Worm (Caenorhabditis elegans) whole organism, dauer: ENCODE data around the gene C09F9.1.

ENCODE experiments used
- unc-62 ChIP-seq: sonication (generic microtip); optimal IDR thresholded peaks from 2 replicates; lab custom pipeline; 2017; ENCODE audit warnings: missing biosample characterization, missing genetic modification reagents, missing genetic modification characterization

C09F9.1 gene

ce11 chrII:14698057-14698456 lies at the start of gene C09F9.1:
Gene C09F9.1, plus strand, starts transcription at chrII:14698357.
- TF ChIP-seq unc-62 (GFP tag; lab: Kevin White, UChicago): no peak

DNA sequence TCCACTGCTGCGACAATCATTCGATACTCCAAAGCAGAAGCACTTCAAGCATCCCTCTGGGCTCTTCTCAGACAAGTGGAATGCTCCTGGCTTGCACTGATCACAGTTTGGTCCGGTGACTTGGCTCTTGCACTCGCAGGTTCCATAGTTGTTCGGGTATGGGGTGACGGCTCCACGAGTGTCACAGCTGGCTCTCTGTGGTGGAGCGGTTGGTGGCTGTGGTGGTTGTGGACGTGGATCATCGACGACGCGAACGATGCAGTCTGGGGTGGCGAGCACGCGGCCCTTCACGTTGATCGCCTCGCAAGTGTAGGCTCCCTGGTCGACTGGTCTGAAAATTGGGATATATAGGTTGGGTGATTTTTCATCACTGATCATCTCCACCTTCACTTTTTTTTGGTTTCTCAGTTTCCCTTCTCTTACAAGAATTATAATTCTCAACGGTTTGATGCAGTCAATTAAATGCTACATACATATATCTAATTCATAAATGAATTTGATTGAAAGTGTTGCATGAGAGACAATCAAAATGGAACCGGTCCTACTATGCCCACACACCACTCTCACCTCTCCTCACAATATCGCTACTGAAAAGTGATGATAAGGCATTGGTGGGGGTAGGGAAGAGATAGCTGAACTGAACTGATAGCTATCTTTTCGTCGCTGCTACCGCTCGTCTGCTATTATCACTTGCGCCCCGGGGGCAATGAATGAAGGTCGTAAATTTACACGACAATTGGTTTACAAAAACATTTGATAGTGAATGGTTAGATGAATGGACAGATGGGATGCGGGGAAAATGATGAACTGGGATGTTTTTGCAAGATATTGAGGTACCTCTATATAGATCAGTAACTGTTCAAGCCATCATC lies 33.3 kb upstream of the C09F9.1 start:
- TF ChIP-seq unc-62 (GFP tag; lab: Kevin White, UChicago): no peak

ce11 chrII:14666274-14666673 lies 31.9 kb upstream of the C09F9.1 start:
- no peak for TF ChIP-seq unc-62 (GFP tag; lab: Kevin White, UChicago)

DNA sequence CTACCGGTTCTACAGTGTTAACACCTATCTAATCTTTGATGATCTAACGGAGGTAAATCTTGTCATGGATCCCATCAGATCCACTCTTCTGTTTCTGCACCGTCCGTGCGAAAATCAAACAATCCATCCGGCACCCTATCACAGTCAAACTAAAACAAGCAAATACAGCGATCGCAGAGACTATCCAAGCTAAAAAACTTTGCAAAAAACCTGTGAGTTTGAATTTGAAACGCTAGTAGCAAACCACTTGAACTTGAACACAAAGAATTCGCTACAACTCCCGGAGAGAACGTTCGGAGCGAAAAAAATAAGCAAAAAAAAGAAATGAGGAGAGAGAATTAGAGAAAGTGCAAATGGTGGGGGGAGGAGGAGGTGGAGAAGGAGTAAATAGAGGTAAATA lies 29.5 kb upstream of the C09F9.1 start:
- TF ChIP-seq unc-62 (GFP tag; lab: Kevin White, UChicago): no peak

- TF ChIP-seq unc-62 (GFP tag; lab: Kevin White, UChicago): no peak
Observed at ce11 chrII:14670175-14670574, 28.0 kb upstream of the C09F9.1 start.

- no peak for TF ChIP-seq unc-62 (GFP tag; lab: Kevin White, UChicago)
Observed at ce11 chrII:14672095-14672494, 26.1 kb upstream of the C09F9.1 start.

- TF ChIP-seq unc-62 (GFP tag; lab: Kevin White, UChicago): no peak
Observed at ce11 chrII:14673636-14674035, 24.5 kb upstream of the C09F9.1 start.

DNA sequence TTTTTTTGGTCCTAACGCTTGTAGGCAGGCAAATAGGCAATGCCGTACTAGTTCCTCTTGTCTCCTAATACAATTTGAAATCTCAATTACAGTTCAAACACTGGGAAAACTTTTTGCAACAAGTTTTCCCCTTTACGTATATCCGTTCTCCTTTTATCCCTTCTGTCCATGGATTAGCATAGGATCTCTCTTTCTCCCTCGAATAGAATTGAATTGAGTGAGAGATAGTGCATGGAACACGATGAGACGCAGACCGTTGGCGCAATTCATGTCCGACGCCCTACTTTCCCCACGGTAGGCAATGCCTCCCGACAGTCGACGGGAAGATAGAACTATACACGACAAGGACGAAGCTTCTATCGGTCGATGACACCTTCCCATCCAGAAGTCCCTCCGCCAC lies 20.0 kb upstream of the C09F9.1 start, which contains the start of gene hhat-1:
Gene hhat-1, plus strand, starts transcription at position 301 of the 400 bp plus-strand sequence.
- TF ChIP-seq unc-62 (GFP tag; lab: Kevin White, UChicago): no peak

ce11 chrII:14683646-14684045 lies 14.5 kb upstream of the C09F9.1 start:
- TF ChIP-seq unc-62 (GFP tag; lab: Kevin White, UChicago): no peak

ce11 chrII:14684377-14684776 lies 13.8 kb upstream of the C09F9.1 start, which contains the start of gene unc-52:
Gene unc-52, minus strand, starts transcription at chrII:14684456.
- TF ChIP-seq unc-62 (GFP tag; lab: Kevin White, UChicago): no peak

DNA sequence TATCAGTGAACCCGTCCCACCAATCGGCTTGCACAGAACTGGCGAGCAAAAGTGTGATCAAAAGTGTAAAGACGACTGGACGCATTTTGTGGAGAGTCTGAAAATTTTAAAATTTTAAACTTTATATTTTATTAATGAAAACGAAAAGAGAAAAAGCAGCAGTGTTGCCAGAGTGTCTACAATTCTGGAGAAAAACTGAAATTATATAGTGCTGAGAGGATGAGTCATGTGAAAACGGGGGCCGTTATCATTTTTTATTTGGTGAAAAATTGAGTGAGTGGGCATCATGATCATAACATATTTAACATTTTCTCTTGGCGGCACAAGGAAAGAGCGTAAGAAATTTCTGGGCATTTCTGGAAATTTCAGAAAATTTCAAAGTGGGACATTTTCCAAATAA lies 3.0 kb upstream of the C09F9.1 start, which contains the start of gene K02B7.3:
Gene K02B7.3, minus strand, starts transcription at position 101 of the 400 bp plus-strand sequence.
- TF ChIP-seq unc-62 (GFP tag; lab: Kevin White, UChicago): no peak

- TF ChIP-seq unc-62 (GFP tag; lab: Kevin White, UChicago): no peak
Observed at ce11 chrII:14700096-14700495, 1.9 kb downstream of the C09F9.1 start.

DNA sequence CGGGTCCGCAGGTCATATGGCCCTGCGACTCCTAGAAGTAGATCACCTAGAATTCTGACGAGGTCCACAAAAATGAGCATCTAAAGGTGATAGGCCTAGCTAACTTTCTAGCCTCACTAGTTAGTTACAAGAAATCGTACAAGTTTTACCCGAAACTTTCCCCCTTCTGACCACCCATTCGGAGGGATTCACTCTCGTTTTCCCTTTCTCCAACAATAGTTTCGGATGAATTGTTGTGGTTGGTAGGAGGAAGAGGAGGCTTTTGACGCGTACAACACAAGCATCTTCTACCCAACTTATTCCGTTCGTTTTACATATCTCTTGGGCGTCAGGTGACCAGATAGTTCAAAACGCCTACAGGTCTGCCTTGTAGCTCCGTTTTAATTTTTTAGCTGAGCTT lies 3.4 kb downstream of the C09F9.1 start:
- TF ChIP-seq unc-62 (GFP tag; lab: Kevin White, UChicago): no peak

DNA sequence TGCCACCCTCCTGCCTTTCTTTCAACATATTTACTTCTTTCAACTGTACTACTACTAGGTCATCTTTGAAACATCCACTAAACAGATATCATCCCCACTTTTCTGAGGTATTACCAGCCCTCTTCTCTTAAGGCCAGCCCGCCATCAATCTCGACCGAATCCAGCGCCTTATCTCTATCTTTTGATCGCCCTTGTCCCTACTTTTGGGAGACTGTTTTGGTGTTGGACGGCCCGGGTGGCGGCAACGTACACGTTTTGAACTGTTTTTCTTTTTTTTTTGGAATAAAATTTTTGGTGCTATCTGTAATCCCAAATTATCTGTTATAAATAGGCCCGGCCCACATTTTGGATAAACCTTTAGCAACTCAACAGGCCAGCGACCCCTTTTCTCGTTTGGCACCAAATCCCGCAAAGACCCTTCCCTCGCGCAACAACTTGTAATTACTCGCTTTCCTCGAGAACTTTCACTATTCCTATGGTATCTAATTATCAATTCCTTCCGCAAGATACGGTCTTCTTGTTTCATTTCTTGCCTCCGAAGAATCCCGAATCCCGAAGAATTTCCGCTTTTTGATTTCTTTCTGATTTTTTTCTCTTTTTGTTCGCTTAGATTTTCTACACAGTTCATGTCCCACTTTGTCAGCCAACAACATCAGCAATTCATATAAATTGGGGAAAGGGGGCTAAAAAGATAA lies 5.2 kb downstream of the C09F9.1 start:
- no peak for TF ChIP-seq unc-62 (GFP tag; lab: Kevin White, UChicago)

ce11 chrII:14704204-14704603 lies 6.0 kb downstream of the C09F9.1 start:
- no peak for TF ChIP-seq unc-62 (GFP tag; lab: Kevin White, UChicago)

DNA sequence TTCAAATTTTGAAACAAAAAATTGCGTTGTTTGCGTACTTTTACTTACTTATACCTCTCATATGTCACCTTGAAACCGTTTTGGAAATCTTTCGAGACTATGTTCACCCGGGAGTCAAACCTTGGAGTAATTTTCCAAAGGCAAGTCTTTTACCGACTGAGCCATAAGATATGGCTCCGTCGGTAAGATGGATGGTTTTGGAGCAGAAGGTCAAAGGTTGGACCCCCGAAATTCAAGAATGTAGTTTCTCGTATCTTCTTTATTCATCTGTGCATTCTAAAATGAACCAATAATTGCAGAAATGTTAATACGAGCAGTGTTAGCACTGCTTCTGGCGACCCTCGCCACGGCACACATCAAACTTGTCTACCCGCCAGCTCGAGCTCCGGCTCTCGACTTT lies 7.1 kb downstream of the C09F9.1 start, which contains the start of gene C09F9.2:
Gene C09F9.2, plus strand, starts transcription at position 301 of the 400 bp plus-strand sequence.
- TF ChIP-seq unc-62 (GFP tag; lab: Kevin White, UChicago): no peak
